Worm (Caenorhabditis elegans) whole organism, mixed stage, embryonic: Measurements from ENCODE around the gene clec-86.
A peak's percentile ranks its signal among the peaks of the same experiment; 100 is the strongest.

ENCODE experiments used
- M03D4.4 ChIP-seq: sonication (generic microtip); optimal IDR thresholded peaks from 2 replicates; lab custom pipeline; 2017; ENCODE audit warnings: mild to moderate bottlenecking, missing genetic modification characterization, missing compliant biosample characterization
- blmp-1 ChIP-seq: fragments of 150-350 bp; optimal IDR thresholded peaks from 2 replicates; lab custom pipeline; 2014; ENCODE audit warnings: missing biosample characterization, missing genetic modification characterization
- ceh-39 ChIP-seq: fragments of 150-350 bp; optimal IDR thresholded peaks from 2 replicates; lab custom pipeline; 2014; ENCODE audit warnings: missing biosample characterization, missing genetic modification characterization
- ceh-43 ChIP-seq: fragments of 200-800 bp; sonication (Bioruptor generic); optimal IDR thresholded peaks from 2 replicates; lab custom pipeline; 2018; ENCODE audit warnings: mild to moderate bottlenecking, missing genetic modification characterization, moderate library complexity, missing compliant biosample characterization
- ces-1 ChIP-seq: fragments of 150-350 bp; optimal IDR thresholded peaks from 2 replicates; lab custom pipeline; 2014; ENCODE audit warnings: missing biosample characterization, missing genetic modification reagents, missing genetic modification characterization
- cnd-1 ChIP-seq: fragments of 200-800 bp; sonication (Bioruptor generic); optimal IDR thresholded peaks from 2 replicates; lab custom pipeline; 2018; ENCODE audit warnings: mild to moderate bottlenecking, missing genetic modification characterization, missing compliant biosample characterization
- drap-1 ChIP-seq: fragments of 200-800 bp; sonication (Bioruptor generic); optimal IDR thresholded peaks from 3 replicates; lab custom pipeline; 2018; ENCODE audit warnings: mild to moderate bottlenecking, missing genetic modification characterization, missing compliant biosample characterization
- elt-1 ChIP-seq: sonication (generic microtip); optimal IDR thresholded peaks from 2 replicates; lab custom pipeline; 2017; ENCODE audit warnings: missing genetic modification characterization, mild to moderate bottlenecking, missing compliant biosample characterization, antibody characterized with exemption, moderate library complexity, borderline replicate concordance; ENCODE audit not compliant: insufficient read depth
- elt-3 ChIP-seq: fragments of 150-350 bp; optimal IDR thresholded peaks from 2 replicates; lab custom pipeline; 2014; ENCODE audit warnings: missing biosample characterization, missing genetic modification characterization
- ham-2 ChIP-seq: fragments of 200-800 bp; sonication (Bioruptor generic); optimal IDR thresholded peaks from 2 replicates; lab custom pipeline; 2018; ENCODE audit warnings: mild to moderate bottlenecking, missing genetic modification characterization, missing compliant biosample characterization
- hlh-1 ChIP-seq: fragments of 150-350 bp; optimal IDR thresholded peaks from 2 replicates; lab custom pipeline; 2014; ENCODE audit warnings: missing biosample characterization, missing genetic modification reagents, missing genetic modification characterization
- lin-13 ChIP-seq: fragments of 150-350 bp; optimal IDR thresholded peaks from 2 replicates; lab custom pipeline; 2014; ENCODE audit warnings: missing biosample characterization, missing genetic modification characterization
- lin-32 ChIP-seq: fragments of 200-800 bp; sonication (Bioruptor generic); optimal IDR thresholded peaks from 2 replicates; lab custom pipeline; 2018; ENCODE audit warnings: mild to moderate bottlenecking, missing genetic modification characterization, missing compliant biosample characterization
- lsy-2 ChIP-seq: fragments of 150-350 bp; optimal IDR thresholded peaks from 2 replicates; lab custom pipeline; 2014; ENCODE audit warnings: missing biosample characterization, missing genetic modification characterization
- mep-1 ChIP-seq: fragments of 150-350 bp; optimal IDR thresholded peaks from 2 replicates; lab custom pipeline; 2017; ENCODE audit warnings: missing biosample characterization, missing genetic modification reagents, missing genetic modification characterization, inconsistent platforms
- mls-2 ChIP-seq: sonication (generic microtip); optimal IDR thresholded peaks from 2 replicates; lab custom pipeline; 2016; ENCODE audit warnings: mild to moderate bottlenecking, missing genetic modification characterization, moderate library complexity, missing compliant biosample characterization
- nhr-12 ChIP-seq: fragments of 150-350 bp; optimal IDR thresholded peaks from 2 replicates; lab custom pipeline; 2014; ENCODE audit warnings: missing biosample characterization, missing genetic modification characterization
- nhr-2 ChIP-seq: fragments of 150-350 bp; optimal IDR thresholded peaks from 2 replicates; lab custom pipeline; 2014; ENCODE audit warnings: missing biosample characterization, missing genetic modification characterization
- nhr-237 ChIP-seq: fragments of 150-350 bp; optimal IDR thresholded peaks from 2 replicates; lab custom pipeline; 2014; ENCODE audit warnings: missing biosample characterization, missing genetic modification characterization
- nhr-28 ChIP-seq: fragments of 150-350 bp; optimal IDR thresholded peaks from 2 replicates; lab custom pipeline; 2014; ENCODE audit warnings: missing biosample characterization, missing genetic modification characterization
- nhr-76 ChIP-seq: sonication (generic microtip); optimal IDR thresholded peaks from 2 replicates; lab custom pipeline; 2017; ENCODE audit warnings: missing biosample characterization, missing genetic modification characterization
- pha-4 ChIP-seq: fragments of 150-350 bp; optimal IDR thresholded peaks from 2 replicates; lab custom pipeline; 2018; ENCODE audit warnings: missing biosample characterization, missing genetic modification reagents, missing genetic modification characterization
- sem-2 ChIP-seq: fragments of 200-800 bp; sonication (Bioruptor generic); optimal IDR thresholded peaks from 2 replicates; lab custom pipeline; 2018; ENCODE audit warnings: mild to moderate bottlenecking, missing genetic modification characterization, missing compliant biosample characterization
- snpc-4 ChIP-seq: fragments of 150-350 bp; optimal IDR thresholded peaks from 2 replicates; lab custom pipeline; 2014; ENCODE audit warnings: missing biosample characterization, missing genetic modification characterization
- sptf-1 ChIP-seq: sonication (generic microtip); optimal IDR thresholded peaks from 2 replicates; lab custom pipeline; 2017; ENCODE audit warnings: mild to moderate bottlenecking, missing genetic modification characterization, moderate library complexity, missing compliant biosample characterization
- tbx-8 ChIP-seq: fragments of 200-800 bp; sonication (Bioruptor generic); optimal IDR thresholded peaks from 2 replicates; lab custom pipeline; 2018; ENCODE audit warnings: mild to moderate bottlenecking, missing genetic modification characterization, moderate library complexity, missing compliant biosample characterization
- unc-120 ChIP-seq: sonication (generic microtip); optimal IDR thresholded peaks from 2 replicates; lab custom pipeline; 2017; ENCODE audit warnings: missing genetic modification characterization, missing compliant biosample characterization; ENCODE audit not compliant: poor library complexity, severe bottlenecking
- unc-39 ChIP-seq: fragments of 150-350 bp; optimal IDR thresholded peaks from 2 replicates; lab custom pipeline; 2014; ENCODE audit warnings: missing biosample characterization, missing genetic modification characterization
- zip-8 ChIP-seq: fragments of 150-350 bp; optimal IDR thresholded peaks from 2 replicates; lab custom pipeline; 2014; ENCODE audit warnings: missing biosample characterization, missing genetic modification characterization
- ztf-11 ChIP-seq: fragments of 150-350 bp; optimal IDR thresholded peaks from 2 replicates; lab custom pipeline; 2014; ENCODE audit warnings: missing biosample characterization, missing genetic modification characterization

clec-86 gene

DNA sequence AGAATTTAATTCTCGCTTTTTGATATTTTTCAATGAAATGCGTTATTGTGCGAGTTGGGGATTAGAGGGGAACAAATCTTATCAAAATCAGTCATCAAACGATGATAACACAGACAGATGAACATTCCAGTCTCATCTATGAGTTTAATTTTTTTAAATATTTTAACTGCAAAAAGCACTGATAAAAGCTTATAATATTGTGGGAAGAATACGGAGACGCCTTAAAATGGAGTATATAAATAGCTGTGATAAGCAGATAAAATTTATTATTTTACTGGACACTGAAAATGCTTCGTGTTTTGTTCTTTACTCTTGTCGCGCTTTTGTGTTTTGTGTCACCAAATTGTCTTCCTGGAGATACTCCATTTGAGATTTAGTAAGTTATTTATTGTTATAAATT lies at the start of gene clec-86:
TSS of gene clec-86 (plus strand) at position 262 of the 400 bp plus-strand sequence.
- TF ChIP-seq hlh-1 (no peak), nhr-2 (tag; lab: Kevin White, UChicago) (no peak), nhr-76 (no peak), nhr-237 (no peak), ceh-43 (no peak), M03D4.4 (tag; lab: Kevin White, UChicago) (no peak), elt-3 (no peak), pha-4 (tag; lab: Kevin White, UChicago) (no peak), ham-2 (GFP tag; lab: Kevin White, UChicago) (no peak), nhr-12 (no peak), unc-39 (tag; lab: Kevin White, UChicago) (no peak), elt-1 (tag; lab: Kevin White, UChicago) (no peak), mls-2 (tag; lab: Kevin White, UChicago) (no peak)

DNA sequence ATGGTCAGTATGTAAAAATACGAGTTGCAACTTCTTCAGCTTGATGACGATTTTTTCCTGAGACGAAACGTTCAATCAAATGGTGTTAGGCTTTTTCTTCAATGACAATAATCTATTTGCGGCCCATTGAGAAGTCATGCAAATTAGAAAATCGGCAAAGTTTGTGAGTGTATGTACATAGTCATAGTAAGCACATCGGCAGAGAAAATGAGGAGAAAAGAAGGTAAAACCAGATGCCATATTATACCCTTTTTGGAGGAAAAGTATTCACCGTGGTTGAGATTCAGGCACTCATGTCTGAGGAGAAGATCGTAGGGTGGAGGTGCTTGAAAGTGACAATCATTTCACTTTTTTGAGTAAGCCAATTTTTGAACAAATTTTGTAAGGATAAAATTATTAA lies 43.3 kb upstream of the clec-86 start, which contains the start of gene C36B7.5:
TSS of gene C36B7.5 (minus strand) at position 101 of the 400 bp plus-strand sequence.
- TF ChIP-seq elt-3 = no peak
- TF ChIP-seq nhr-237 = no peak
- TF ChIP-seq snpc-4 (tag; lab: Kevin White, UChicago) = no peak
- TF ChIP-seq ces-1 (GFP tag; lab: Kevin White, UChicago) = no peak
- TF ChIP-seq sptf-1 (tag; lab: Kevin White, UChicago) = no peak
- TF ChIP-seq ceh-43 = no peak

DNA sequence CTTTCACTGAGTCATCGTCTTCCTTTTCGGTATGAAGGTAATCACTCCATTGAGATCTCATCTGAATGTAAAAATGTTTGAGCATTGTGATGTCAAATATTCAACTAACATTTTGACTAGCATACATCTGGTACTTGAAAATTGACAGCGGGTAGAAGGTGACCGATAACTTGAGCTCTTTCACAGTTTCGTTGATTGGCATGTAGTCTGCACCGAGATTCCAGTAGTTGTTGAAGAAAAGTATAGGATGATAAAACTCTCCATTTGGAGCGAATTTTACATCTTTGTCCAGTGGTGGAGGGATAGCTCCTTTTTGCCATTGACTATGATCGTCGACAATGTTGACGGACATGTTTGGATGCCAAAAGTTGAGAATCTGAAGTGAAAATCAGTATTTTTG lies 40.6 kb upstream of the clec-86 start:
- TF ChIP-seq snpc-4 (tag; lab: Kevin White, UChicago) = no peak
- TF ChIP-seq cnd-1 (tag; lab: Kevin White, UChicago) = no peak
- no peak for TF ChIP-seq nhr-12
- no peak for TF ChIP-seq lsy-2 (tag; lab: Kevin White, UChicago)
- TF ChIP-seq unc-120 (tag; lab: Kevin White, UChicago) = no peak
- no peak for TF ChIP-seq ceh-39 (tag; lab: Kevin White, UChicago)
- no peak for TF ChIP-seq ces-1 (GFP tag; lab: Kevin White, UChicago)
- TF ChIP-seq nhr-237 = no peak
- no peak for TF ChIP-seq sem-2
- TF ChIP-seq nhr-28 (tag; lab: Kevin White, UChicago) = no peak
- no peak for TF ChIP-seq sptf-1 (tag; lab: Kevin White, UChicago)
- TF ChIP-seq ham-2 (GFP tag; lab: Kevin White, UChicago) = no peak
- TF ChIP-seq tbx-8 = no peak
- no peak for TF ChIP-seq ceh-43
- no peak for TF ChIP-seq drap-1 (GFP tag; lab: Kevin White, UChicago)
- no peak for TF ChIP-seq hlh-1
- TF ChIP-seq ztf-11 = no peak
- TF ChIP-seq unc-39 (tag; lab: Kevin White, UChicago) = no peak
- no peak for TF ChIP-seq nhr-2 (tag; lab: Kevin White, UChicago)
- TF ChIP-seq zip-8 (tag; lab: Kevin White, UChicago) = no peak

DNA sequence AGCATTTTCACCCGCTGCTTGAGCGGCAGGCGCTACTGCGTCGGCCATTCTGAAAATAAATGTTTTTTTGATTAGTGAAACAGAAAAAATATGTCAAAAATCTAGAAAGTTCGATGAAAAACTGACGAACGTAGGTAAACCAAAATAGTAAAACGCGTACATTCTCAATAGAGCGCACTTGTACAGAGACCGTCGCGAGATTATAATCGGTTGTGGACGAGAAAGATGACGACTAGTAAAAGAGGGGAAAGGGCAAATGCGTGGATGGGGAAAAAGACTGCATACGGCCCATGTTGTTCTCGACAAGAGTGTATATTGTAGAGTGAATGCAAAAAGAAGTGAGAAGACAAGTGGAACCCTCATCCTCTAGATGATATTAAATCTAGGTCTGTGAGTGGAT lies 39.4 kb upstream of the clec-86 start, which contains the start of gene C36B7.6:
TSS of gene C36B7.6 (minus strand) at position 49 of the 400 bp plus-strand sequence.
- TF ChIP-seq nhr-2 (tag; lab: Kevin White, UChicago) (peak; percentile 50), elt-1 (tag; lab: Kevin White, UChicago) (peak; percentile 20), lsy-2 (tag; lab: Kevin White, UChicago) (no peak), lin-13 (peak; percentile 41), ceh-39 (tag; lab: Kevin White, UChicago) (peak; percentile 42), lin-32 (GFP tag; lab: Kevin White, UChicago) (no peak), hlh-1 (peak; percentile 43), mep-1 (tag; lab: Kevin White, UChicago) (peak; percentile 58)

DNA sequence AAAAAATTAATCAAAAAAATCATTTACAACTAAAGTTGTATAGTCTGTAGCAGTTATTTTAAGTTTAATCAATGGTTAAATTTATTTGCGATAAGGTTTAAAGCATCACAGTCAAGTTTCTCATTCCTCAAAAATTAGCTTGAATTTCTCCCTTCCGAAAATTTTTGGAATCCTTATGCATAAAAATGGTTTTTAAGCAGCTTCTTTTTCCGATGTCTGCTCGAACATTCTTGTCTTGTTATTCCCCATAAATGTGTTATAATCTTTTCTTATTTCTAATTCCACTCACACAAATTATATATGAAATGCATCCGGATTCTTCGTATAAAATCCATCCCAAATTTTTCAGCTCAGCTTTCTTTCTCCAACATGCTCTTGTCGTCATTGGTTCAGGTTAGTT lies 38.2 kb upstream of the clec-86 start, which contains the start of gene C36B7.3:
TSS of gene C36B7.3 (plus strand) at position 301 of the 400 bp plus-strand sequence.
- TF ChIP-seq nhr-2 (tag; lab: Kevin White, UChicago) (no peak), drap-1 (GFP tag; lab: Kevin White, UChicago) (no peak), ces-1 (GFP tag; lab: Kevin White, UChicago) (no peak), blmp-1 (no peak), lsy-2 (tag; lab: Kevin White, UChicago) (no peak), M03D4.4 (tag; lab: Kevin White, UChicago) (no peak), elt-1 (tag; lab: Kevin White, UChicago) (no peak), ceh-39 (tag; lab: Kevin White, UChicago) (no peak), ztf-11 (no peak), ceh-43 (no peak), lin-13 (no peak), pha-4 (tag; lab: Kevin White, UChicago) (no peak)
